Worm (Caenorhabditis elegans): ENCODE data around the gene nspc-16.

DNA sequence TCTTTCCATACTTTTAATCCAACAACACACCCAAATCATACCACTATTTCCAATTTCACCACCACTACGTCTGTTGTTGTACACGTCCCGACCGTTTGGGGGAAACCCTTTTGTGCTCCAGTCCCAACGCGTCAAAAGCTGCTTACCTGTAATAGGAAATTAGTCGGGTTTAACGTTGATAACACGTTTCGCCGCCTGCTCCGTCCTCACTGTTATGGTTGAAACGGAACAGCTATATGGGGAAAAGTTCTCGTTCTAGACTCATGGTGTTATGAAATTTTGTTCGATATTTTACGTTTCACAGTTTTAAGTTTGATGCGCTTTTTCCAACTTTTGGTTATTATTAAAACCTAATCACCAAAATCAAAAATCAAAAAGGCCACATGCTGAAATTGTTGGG lies 12.5 kb downstream of the nspc-16 start:
- no peak for TF ChIP-seq ztf-4 (tag; optimal IDR thresholded peaks at IDR 0.05)
- TF ChIP-seq vab-15 (tag; optimal IDR thresholded peaks at IDR 0.05) = no peak
- TF ChIP-seq lin-39 (tag; optimal IDR thresholded peaks at IDR 0.05) = no peak
- TF ChIP-seq efl-1 (optimal IDR thresholded peaks at IDR 0.05) = no peak
- no peak for TF ChIP-seq efl-1 (GFP tag; optimal IDR thresholded peaks at IDR 0.05 in 1 of 2)
- no peak for TF ChIP-seq lin-13 (GFP tag; optimal IDR thresholded peaks at IDR 0.05)
- TF ChIP-seq nhr-12 (tag; optimal IDR thresholded peaks at IDR 0.05) = no peak
